Worm (Caenorhabditis elegans) whole organism, L2 larva: ENCODE measurements around the gene Y75B12A.2.

Experiments
- F13H6.1 ChIP-seq: sonication (generic microtip); optimal IDR thresholded peaks from 2 replicates; lab custom pipeline; 2016; ENCODE audit warnings: missing genetic modification characterization, missing compliant biosample characterization
- nhr-11 ChIP-seq: fragments of 150-350 bp; optimal IDR thresholded peaks from 2 replicates; lab custom pipeline; 2014; ENCODE audit warnings: missing biosample characterization, missing genetic modification characterization
- ztf-11 ChIP-seq: sonication (generic microtip); optimal IDR thresholded peaks from 2 replicates; lab custom pipeline; 2017; ENCODE audit warnings: missing biosample characterization, missing genetic modification characterization

- TF ChIP-seq ztf-11 (no peak), F13H6.1 (tag; lab: Kevin White, UChicago) (no peak), nhr-11 (no peak)
Measured at ce11 chrV:15069435-15069985, 39.9 kb upstream of the Y75B12A.2 start.
